Fruit fly (Drosophila melanogaster): ENCODE data around the gene Hsp67Bc.
A peak's percentile ranks its signal among the peaks of the same experiment; 100 is the strongest.

The Hsp67Bc gene

dm6 chr3L:9399013-9399750, 26.9 kb upstream of the Hsp67Bc start, which contains the start of gene CG4080 (continued):
- TF ChIP-seq CG3847 (GFP tag; IDR thresholded peaks at IDR 0.05) (peak; percentile 18; the same call in 1 of the 2 replicates), CG7357 (GFP tag; IDR thresholded peaks at IDR 0.05) (no peak), inv (GFP tag; IDR thresholded peaks at IDR 0.05; ENCODE audit: partially characterized antibody) (peak; percentile 73), caup (GFP tag; optimal IDR thresholded peaks at IDR 0.05; ENCODE audit: severe bottlenecking) (peak; percentile 33), CG31388 (GFP tag; optimal IDR thresholded peaks at IDR 0.05) (no peak), twi (tag; optimal IDR thresholded peaks at IDR 0.05) (peak; percentile 29), CG10209 (GFP tag; optimal IDR thresholded peaks at IDR 0.05) (no peak), CG7745 (tag; optimal IDR thresholded peaks at IDR 0.05) (no peak), CG4820 (GFP tag; optimal IDR thresholded peaks at IDR 0.05) (no peak), Sry-β (GFP tag; optimal IDR thresholded peaks at IDR 0.05) (no peak), B-H2 (GFP tag; optimal IDR thresholded peaks at IDR 0.05) (peak; percentile 61), z (GFP tag; IDR thresholded peaks at IDR 0.05) (no peak), Dip2 (GFP tag; IDR thresholded peaks at IDR 0.05) (no peak), tap (tag; optimal IDR thresholded peaks at IDR 0.05) (no peak), CG8089 (GFP tag; optimal IDR thresholded peaks at IDR 0.05) (no peak), CG11695 (GFP tag; IDR thresholded peaks at IDR 0.05) (no peak), gcm (GFP tag; optimal IDR thresholded peaks at IDR 0.05) (peak; percentile 11), hbn (GFP tag; IDR thresholded peaks at IDR 0.05; ENCODE audit: partially characterized antibody) (peak; percentile 75), TFAM (GFP tag; optimal IDR thresholded peaks at IDR 0.05) (no peak), CG8478 (optimal IDR thresholded peaks at IDR 0.05) (no peak), cwo (GFP tag; optimal IDR thresholded peaks at IDR 0.05) (no peak), Nf-YC (tag; optimal IDR thresholded peaks at IDR 0.05) (peak; percentile 44), kni (GFP tag; optimal IDR thresholded peaks at IDR 0.05) (no peak), Deaf1 (tag; optimal IDR thresholded peaks at IDR 0.05) (peak; percentile 49), row (GFP tag; IDR thresholded peaks at IDR 0.05) (peak; percentile 70), CG42726 (GFP tag; IDR thresholded peaks at IDR 0.05; ENCODE audit: partially characterized antibody) (no peak), CG31441 (GFP tag; IDR thresholded peaks at IDR 0.05) (0 out of 2 replicates have a peak, but pooled peaks have one; percentile 44), CG10959 (GFP tag; IDR thresholded peaks at IDR 0.05) (no peak), peb (GFP tag; IDR thresholded peaks at IDR 0.05) (no peak), CG8924 (tag; optimal IDR thresholded peaks at IDR 0.05) (peak; percentile 84), Hand (GFP tag; optimal IDR thresholded peaks at IDR 0.05) (no peak), Chrac-16 (GFP tag; optimal IDR thresholded peaks at IDR 0.05) (no peak), jigr1 (GFP tag; IDR thresholded peaks at IDR 0.05) (no peak; the same call in 2 of the 3 replicates), zen2 (GFP tag; IDR thresholded peaks at IDR 0.05; ENCODE audit: partially characterized antibody) (no peak; the same call in 2 of the 3 replicates), gsb-n (tag; optimal IDR thresholded peaks at IDR 0.05) (peak; percentile 40), fu2 (GFP tag; optimal IDR thresholded peaks at IDR 0.05) (no peak), ftz-f1 (GFP tag; optimal IDR thresholded peaks at IDR 0.05) (no peak), Scr (GFP tag; IDR thresholded peaks at IDR 0.05; ENCODE audit: partially characterized antibody) (peak; percentile 90), ab (GFP tag; optimal IDR thresholded peaks at IDR 0.05) (no peak), CG2129 (GFP tag; IDR thresholded peaks at IDR 0.05; ENCODE audit: partially characterized antibody) (peak; percentile 62; the same call in 1 of the 2 replicates), CG14014 (GFP tag; IDR thresholded peaks at IDR 0.05) (peak; percentile 47; the same call in 1 of the 2 replicates), tup (GFP tag; optimal IDR thresholded peaks at IDR 0.05) (no peak), Sox102F (GFP tag; optimal IDR thresholded peaks at IDR 0.05) (no peak), abd-A (tag; optimal IDR thresholded peaks at IDR 0.05) (peak; percentile 3), HmgZ (tag; optimal IDR thresholded peaks at IDR 0.05) (peak; percentile 63), CG11696 (GFP tag; IDR thresholded peaks at IDR 0.05) (no peak), Xrp1 (GFP tag; IDR thresholded peaks at IDR 0.05) (no peak; the same call in 1 of the 2 replicates), CG7786 (GFP tag; optimal IDR thresholded peaks at IDR 0.05) (no peak), CG18262 (tag; optimal IDR thresholded peaks at IDR 0.05) (no peak)

Measured in whole organism, embryonic.